ENCODE assay signal across 1 fruit fly cellular context in the genomic region with DNA sequence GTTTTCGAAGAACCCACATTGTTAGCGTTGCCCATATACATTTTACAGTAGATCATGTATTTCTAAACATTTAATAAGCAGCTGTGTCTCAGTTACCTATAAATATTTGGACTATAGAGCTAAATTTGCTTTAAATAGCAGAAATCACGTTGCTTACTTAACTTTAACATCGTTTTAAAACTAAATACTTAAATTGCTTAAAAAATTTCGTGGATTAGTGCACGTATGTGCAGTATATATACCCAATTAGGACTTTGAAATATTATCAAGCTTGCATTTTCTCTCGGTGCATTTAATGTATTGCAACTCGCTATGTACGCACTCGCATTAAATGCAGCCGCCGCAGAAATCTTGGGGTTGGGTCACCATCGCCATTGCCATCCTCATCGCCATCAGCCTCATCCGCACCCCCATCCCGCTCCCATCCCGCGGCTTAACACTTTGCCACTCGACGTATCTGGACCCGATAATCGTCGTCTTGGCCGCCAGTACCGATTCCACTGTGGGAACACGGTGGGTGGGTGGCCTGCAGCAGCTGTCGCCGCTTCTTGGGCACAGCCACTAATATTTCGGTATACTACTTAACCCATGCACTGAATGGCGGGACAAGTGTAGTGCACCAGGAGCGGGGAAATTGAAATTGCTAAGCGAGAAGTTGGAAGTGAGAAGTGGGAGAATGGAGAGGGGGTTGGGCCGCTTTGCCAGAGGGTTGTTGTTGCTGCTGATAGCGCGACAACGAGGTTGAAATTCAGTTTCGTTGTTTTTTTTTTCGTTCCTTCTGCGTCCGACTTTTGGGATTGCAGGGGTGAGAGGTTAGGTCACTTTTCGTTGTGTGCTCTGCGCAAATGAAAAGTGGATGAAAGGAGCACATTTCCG.
A peak's percentile ranks its signal among the peaks of the same experiment; 100 is the strongest.
TF ChIP-seq lines count a peak whose summit lies in the region.

No protein-coding gene starts in this region.

TF ChIP-seq in whole organism, embryonic, 481 proteins besides CTCF, POLR2A, EP300 and RAD21 (continued from another document and continues in another):
- TF ChIP-seq sima (GFP tag; optimal IDR thresholded peaks at IDR 0.05; lab: Kevin White, UChicago) (no peak), Hmr (GFP tag; optimal IDR thresholded peaks at IDR 0.05; lab: Kevin White, UChicago) (no peak), CG15696 (tag; optimal IDR thresholded peaks at IDR 0.05; lab: Kevin White, UChicago) (no peak), CG17612 (GFP tag; IDR thresholded peaks at IDR 0.05; lab: Robert Waterston, UW) (no peak), CG7963 (GFP tag; IDR thresholded peaks at IDR 0.05; lab: Robert Waterston, UW; ENCODE audit: partially characterized antibody) (no peak), CG16779 (GFP tag; IDR thresholded peaks at IDR 0.05; lab: Robert Waterston, UW) (no peak), Vsx1 (GFP tag; optimal IDR thresholded peaks at IDR 0.05; lab: Kevin White, UChicago) (no peak), CG6689 (GFP tag; IDR thresholded peaks at IDR 0.05; lab: Robert Waterston, UW) (no peak), CG14710 (tag; optimal IDR thresholded peaks at IDR 0.05; lab: Kevin White, UChicago) (peak; percentile 3), CG13775 (GFP tag; optimal IDR thresholded peaks at IDR 0.05; lab: Kevin White, UChicago) (no peak), Nf-YB (GFP tag; optimal IDR thresholded peaks at IDR 0.05; lab: Kevin White, UChicago) (no peak), CG4328 (GFP tag; optimal IDR thresholded peaks at IDR 0.05; lab: Kevin White, UChicago) (no peak), CG7357 (GFP tag; IDR thresholded peaks at IDR 0.05; lab: Robert Waterston, UW) (no peak), Tbp (GFP tag; optimal IDR thresholded peaks at IDR 0.05; lab: Kevin White, UChicago) (no peak), CG32767 (GFP tag; IDR thresholded peaks at IDR 0.05; lab: Robert Waterston, UW) (no peak), CG11093 (GFP tag; IDR thresholded peaks at IDR 0.05; lab: Robert Waterston, UW) (no peak), Usf (GFP tag; optimal IDR thresholded peaks at IDR 0.05; lab: Kevin White, UChicago) (no peak), D19A (tag; optimal IDR thresholded peaks at IDR 0.05; lab: Kevin White, UChicago) (peak; percentile 12), CG3726 (GFP tag; IDR thresholded peaks at IDR 0.05; lab: Robert Waterston, UW) (no peak), dysf (GFP tag; IDR thresholded peaks at IDR 0.05; lab: Robert Waterston, UW) (no peak), nerfin-2 (GFP tag; IDR thresholded peaks at IDR 0.05; lab: Robert Waterston, UW; ENCODE audit: partially characterized antibody) (no peak), CG16815 (GFP tag; optimal IDR thresholded peaks at IDR 0.05; lab: Kevin White, UChicago) (no peak), B-H1 (GFP tag; IDR thresholded peaks at IDR 0.05; lab: Robert Waterston, UW) (no peak), trem (tag; optimal IDR thresholded peaks at IDR 0.05; lab: Kevin White, UChicago) (no peak), tap (tag; optimal IDR thresholded peaks at IDR 0.05; lab: Kevin White, UChicago) (no peak), twi (tag; optimal IDR thresholded peaks at IDR 0.05; lab: Kevin White, UChicago) (no peak), repo (GFP tag; optimal IDR thresholded peaks at IDR 0.05; lab: Kevin White, UChicago) (no peak), vnd (GFP tag; IDR thresholded peaks at IDR 0.05; lab: Robert Waterston, UW; ENCODE audit: partially characterized antibody) (no peak), zfh2 (GFP tag; optimal IDR thresholded peaks at IDR 0.05; lab: Kevin White, UChicago) (no peak), Dll (GFP tag; IDR thresholded peaks at IDR 0.05; lab: Robert Waterston, UW; ENCODE audit: partially characterized antibody) (no peak), MESR4 (GFP tag; optimal IDR thresholded peaks at IDR 0.05; lab: Kevin White, UChicago) (no peak), E2f1 (GFP tag; IDR thresholded peaks at IDR 0.05; lab: Robert Waterston, UW) (no peak), CG10979 (tag; optimal IDR thresholded peaks at IDR 0.05; lab: Kevin White, UChicago) (peak; percentile 35), CG11696 (GFP tag; IDR thresholded peaks at IDR 0.05; lab: Robert Waterston, UW) (no peak), nau (GFP tag; optimal IDR thresholded peaks at IDR 0.05; lab: Kevin White, UChicago) (no peak), Atf6 (GFP tag; IDR thresholded peaks at IDR 0.05; lab: Robert Waterston, UW) (no peak), bsh (GFP tag; optimal IDR thresholded peaks at IDR 0.05; lab: Kevin White, UChicago) (no peak), CG16863 (GFP tag; optimal IDR thresholded peaks at IDR 0.05; lab: Kevin White, UChicago) (no peak), CG33213 (GFP tag; optimal IDR thresholded peaks at IDR 0.05; lab: Kevin White, UChicago) (no peak), fd102C (GFP tag; optimal IDR thresholded peaks at IDR 0.05; lab: Kevin White, UChicago) (no peak), seq (GFP tag; IDR thresholded peaks at IDR 0.05; lab: Robert Waterston, UW) (peak; percentile 70; the same call in 1 of the 2 replicates), CG11398 (GFP tag; optimal IDR thresholded peaks at IDR 0.05; lab: Kevin White, UChicago) (no peak), CG13123 (GFP tag; optimal IDR thresholded peaks at IDR 0.05; lab: Kevin White, UChicago) (no peak), az2 (GFP tag; optimal IDR thresholded peaks at IDR 0.05; lab: Kevin White, UChicago) (no peak), trh (GFP tag; optimal IDR thresholded peaks at IDR 0.05; lab: Kevin White, UChicago) (no peak), CG4617 (GFP tag; optimal IDR thresholded peaks at IDR 0.05; lab: Kevin White, UChicago; ENCODE audit: borderline replicate concordance) (no peak), zen2 (GFP tag; IDR thresholded peaks at IDR 0.05; lab: Robert Waterston, UW; ENCODE audit: partially characterized antibody) (no peak), D (optimal IDR thresholded peaks at IDR 0.05; lab: Kevin White, UChicago) (peak; percentile 6), D (GFP tag; optimal IDR thresholded peaks at IDR 0.05; lab: Kevin White, UChicago) (no peak), Scr (GFP tag; IDR thresholded peaks at IDR 0.05; lab: Robert Waterston, UW; ENCODE audit: partially characterized antibody) (peak; percentile 14; the same call in 1 of the 2 replicates), HLH54F (GFP tag; optimal IDR thresholded peaks at IDR 0.05; lab: Kevin White, UChicago) (no peak), bcd (GFP tag; optimal IDR thresholded peaks at IDR 0.05; lab: Kevin White, UChicago) (no peak), CG42726 (GFP tag; IDR thresholded peaks at IDR 0.05; lab: Robert Waterston, UW; ENCODE audit: partially characterized antibody) (no peak), lab (GFP tag; optimal IDR thresholded peaks at IDR 0.05; lab: Kevin White, UChicago) (no peak), Bteb2 (GFP tag; optimal IDR thresholded peaks at IDR 0.05; lab: Kevin White, UChicago) (no peak), lola (GFP tag; optimal IDR thresholded peaks at IDR 0.05; lab: Kevin White, UChicago) (peak in 1 of 3 experiments; percentile 17), lbe (GFP tag; optimal IDR thresholded peaks at IDR 0.05; lab: Kevin White, UChicago) (no peak), CG17328 (GFP tag; IDR thresholded peaks at IDR 0.05; lab: Robert Waterston, UW) (no peak), crp (GFP tag; optimal IDR thresholded peaks at IDR 0.05; lab: Kevin White, UChicago) (no peak), TFAM (GFP tag; optimal IDR thresholded peaks at IDR 0.05; lab: Kevin White, UChicago) (no peak), CG15601 (tag; optimal IDR thresholded peaks at IDR 0.05; lab: Kevin White, UChicago) (no peak), crc (GFP tag; optimal IDR thresholded peaks at IDR 0.05; lab: Kevin White, UChicago) (no peak), CG32532 (GFP tag; IDR thresholded peaks at IDR 0.05; lab: Robert Waterston, UW) (no peak), Dp (GFP tag; optimal IDR thresholded peaks at IDR 0.05; lab: Kevin White, UChicago) (no peak), Adf1 (GFP tag; IDR thresholded peaks at IDR 0.05; lab: Robert Waterston, UW) (no peak), Ada2b (GFP tag; IDR thresholded peaks at IDR 0.05; lab: Robert Waterston, UW) (no peak), tna (GFP tag; IDR thresholded peaks at IDR 0.05; lab: Robert Waterston, UW; ENCODE audit: partially characterized antibody) (no peak), sna (GFP tag; IDR thresholded peaks at IDR 0.05; lab: Robert Waterston, UW; ENCODE audit: partially characterized antibody) (no peak), CG11504 (tag; optimal IDR thresholded peaks at IDR 0.05; lab: Kevin White, UChicago) (peak; percentile 37), CG7839 (tag; optimal IDR thresholded peaks at IDR 0.05; lab: Kevin White, UChicago) (no peak), hbn (GFP tag; IDR thresholded peaks at IDR 0.05; lab: Robert Waterston, UW; ENCODE audit: partially characterized antibody) (no peak), ato (GFP tag; IDR thresholded peaks at IDR 0.05; lab: Robert Waterston, UW; ENCODE audit: partially characterized antibody) (no peak), PHDP (tag; optimal IDR thresholded peaks at IDR 0.05; lab: Kevin White, UChicago) (no peak), CG2678 (tag; optimal IDR thresholded peaks at IDR 0.05; lab: Kevin White, UChicago) (no peak), insv (GFP tag; optimal IDR thresholded peaks at IDR 0.05; lab: Kevin White, UChicago) (no peak), CG8359 (GFP tag; optimal IDR thresholded peaks at IDR 0.05; lab: Kevin White, UChicago; ENCODE audit: borderline replicate concordance) (no peak), CG1647 (GFP tag; optimal IDR thresholded peaks at IDR 0.05; lab: Kevin White, UChicago) (no peak), CG9932 (GFP tag; IDR thresholded peaks at IDR 0.05; lab: Robert Waterston, UW) (no peak), CG6683 (GFP tag; optimal IDR thresholded peaks at IDR 0.05; lab: Kevin White, UChicago) (no peak), CG14860 (GFP tag; IDR thresholded peaks at IDR 0.05; lab: Robert Waterston, UW; ENCODE audit: partially characterized antibody) (no peak), prd (optimal IDR thresholded peaks at IDR 0.05; lab: Kevin White, UChicago) (no peak), prd (GFP tag; IDR thresholded peaks at IDR 0.05; lab: Robert Waterston, UW) (0 out of 3 replicates have a peak, but pooled peaks have one; percentile 14), Mrtf (GFP tag; IDR thresholded peaks at IDR 0.05; lab: Robert Waterston, UW) (no peak), grau (tag; optimal IDR thresholded peaks at IDR 0.05; lab: Kevin White, UChicago) (no peak), CG8944 (GFP tag; optimal IDR thresholded peaks at IDR 0.05; lab: Kevin White, UChicago) (no peak), ap (GFP tag; IDR thresholded peaks at IDR 0.05; lab: Robert Waterston, UW) (no peak), CoRest (tag; optimal IDR thresholded peaks at IDR 0.05; lab: Kevin White, UChicago) (no peak), CG6854 (GFP tag; optimal IDR thresholded peaks at IDR 0.05; lab: Kevin White, UChicago) (no peak), gcm (GFP tag; optimal IDR thresholded peaks at IDR 0.05; lab: Kevin White, UChicago) (no peak), CG12391 (tag; optimal IDR thresholded peaks at IDR 0.05; lab: Kevin White, UChicago) (no peak), Fer1 (GFP tag; optimal IDR thresholded peaks at IDR 0.05; lab: Kevin White, UChicago) (no peak), tgo (GFP tag; IDR thresholded peaks at IDR 0.05; lab: Robert Waterston, UW) (no peak), CG34422 (GFP tag; IDR thresholded peaks at IDR 0.05; lab: Robert Waterston, UW) (no peak), CkIIα-i1 (GFP tag; IDR thresholded peaks at IDR 0.05; lab: Robert Waterston, UW) (no peak), Elba2 (GFP tag; optimal IDR thresholded peaks at IDR 0.05; lab: Kevin White, UChicago) (no peak), Abd-B (GFP tag; optimal IDR thresholded peaks at IDR 0.05; lab: Kevin White, UChicago) (no peak), CG4820 (GFP tag; optimal IDR thresholded peaks at IDR 0.05; lab: Kevin White, UChicago) (no peak), bigmax (GFP tag; optimal IDR thresholded peaks at IDR 0.05; lab: Kevin White, UChicago) (no peak), esg (GFP tag; conservative IDR thresholded peaks at IDR 0.05; lab: Robert Waterston, UW) (no peak), cg (GFP tag; optimal IDR thresholded peaks at IDR 0.05; lab: Kevin White, UChicago) (no peak), kay (GFP tag; optimal IDR thresholded peaks at IDR 0.05; lab: Kevin White, UChicago) (no peak), CG3163 (GFP tag; optimal IDR thresholded peaks at IDR 0.05; lab: Kevin White, UChicago) (no peak), CG2202 (tag; optimal IDR thresholded peaks at IDR 0.05; lab: Kevin White, UChicago) (no peak), tin (GFP tag; optimal IDR thresholded peaks at IDR 0.05; lab: Kevin White, UChicago) (no peak), CHES-1-like (GFP tag; optimal IDR thresholded peaks at IDR 0.05; lab: Kevin White, UChicago) (no peak), crol (GFP tag; IDR thresholded peaks at IDR 0.05; lab: Robert Waterston, UW) (peak; percentile 69), Xrp1 (GFP tag; IDR thresholded peaks at IDR 0.05; lab: Robert Waterston, UW) (no peak), klu (GFP tag; IDR thresholded peaks at IDR 0.05; lab: Robert Waterston, UW) (no peak), sd (tag; optimal IDR thresholded peaks at IDR 0.05; lab: Kevin White, UChicago) (no peak), Ets97D (GFP tag; optimal IDR thresholded peaks at IDR 0.05; lab: Kevin White, UChicago) (no peak), CrebB (tag; optimal IDR thresholded peaks at IDR 0.05; lab: Kevin White, UChicago) (no peak), dmrt11E (tag; optimal IDR thresholded peaks at IDR 0.05; lab: Kevin White, UChicago) (peak; percentile 24), CG9609 (GFP tag; optimal IDR thresholded peaks at IDR 0.05; lab: Kevin White, UChicago) (no peak), Taf1 (GFP tag; IDR thresholded peaks at IDR 0.05; lab: Robert Waterston, UW) (no peak), Rx (GFP tag; IDR thresholded peaks at IDR 0.05; lab: Robert Waterston, UW) (no peak), vvl (GFP tag; IDR thresholded peaks at IDR 0.05; lab: Robert Waterston, UW) (no peak), sr (GFP tag; IDR thresholded peaks at IDR 0.05; lab: Robert Waterston, UW) (no peak), row (GFP tag; IDR thresholded peaks at IDR 0.05; lab: Robert Waterston, UW) (no peak), dimm (GFP tag; IDR thresholded peaks at IDR 0.05; lab: Robert Waterston, UW) (no peak), CG8281 (tag; optimal IDR thresholded peaks at IDR 0.05; lab: Kevin White, UChicago) (no peak), fd3F (GFP tag; optimal IDR thresholded peaks at IDR 0.05; lab: Kevin White, UChicago) (no peak), CG17361 (GFP tag; IDR thresholded peaks at IDR 0.05; lab: Robert Waterston, UW) (0 out of 3 replicates have a peak, but pooled peaks have one; percentile 8), Ets65A (GFP tag; lab: Kevin White, UChicago) (peak; percentile 89), btn (GFP tag; optimal IDR thresholded peaks at IDR 0.05; lab: Kevin White, UChicago) (no peak), CG1529 (GFP tag; optimal IDR thresholded peaks at IDR 0.05; lab: Kevin White, UChicago) (no peak), CG31388 (GFP tag; optimal IDR thresholded peaks at IDR 0.05; lab: Kevin White, UChicago) (no peak), CG18011 (GFP tag; optimal IDR thresholded peaks at IDR 0.05; lab: Kevin White, UChicago) (no peak)
